Fruit fly (Drosophila melanogaster) whole organism: Measurements from ENCODE around the gene Adk1.

ENCODE experiments used
- Dll ChIP-seq: fragments of >200 bp; optimal IDR thresholded peaks from 2 replicates; lab custom pipeline; 2017
- pan ChIP-seq: fragments of >200 bp; optimal IDR thresholded peaks from 2 replicates; lab custom pipeline; 2017
- psq ChIP-seq: fragments of >200 bp; optimal IDR thresholded peaks from 2 replicates; lab custom pipeline; 2017
- usp ChIP-seq: fragments of >200 bp; optimal IDR thresholded peaks from 2 replicates; lab custom pipeline; 2017; ENCODE audit warnings: missing biosample characterization, missing genetic modification characterization, mixed read lengths

DNA sequence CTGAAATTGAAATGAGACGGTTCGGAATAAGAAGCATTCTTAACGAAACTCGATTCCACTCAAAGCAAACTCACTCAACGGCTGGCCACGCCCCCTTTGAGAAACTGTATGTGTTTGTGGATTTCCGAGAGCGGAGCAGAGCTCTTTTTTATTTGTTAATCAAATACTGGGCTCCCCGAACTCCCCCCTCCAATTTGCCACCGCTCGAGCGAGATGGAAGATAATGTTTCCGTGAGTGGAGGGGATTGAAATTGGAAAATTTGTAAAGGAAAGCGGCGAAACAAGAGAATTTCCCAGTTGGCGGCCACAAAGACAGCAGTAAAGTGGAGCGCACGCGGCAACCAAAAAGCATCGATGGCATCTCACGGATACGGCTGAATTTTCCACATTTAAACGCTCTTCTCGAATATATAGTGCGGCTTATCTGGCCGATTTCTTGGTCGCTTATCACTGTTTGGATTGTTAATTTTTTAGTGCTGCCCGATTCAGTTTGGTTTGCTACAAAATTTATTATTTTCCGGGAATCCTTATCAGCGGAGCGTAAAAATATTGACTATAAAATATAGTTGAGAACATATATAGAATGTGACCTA lies 46.8 kb downstream of the Adk1 start:
- TF ChIP-seq Dll (no peak), usp (GFP tag; lab: Kevin White, UChicago) (no peak), psq (lab: Kevin White, UChicago) (no peak), pan (no peak)
